Worm (Caenorhabditis elegans): ENCODE results near the gene F58E6.8.

DNA sequence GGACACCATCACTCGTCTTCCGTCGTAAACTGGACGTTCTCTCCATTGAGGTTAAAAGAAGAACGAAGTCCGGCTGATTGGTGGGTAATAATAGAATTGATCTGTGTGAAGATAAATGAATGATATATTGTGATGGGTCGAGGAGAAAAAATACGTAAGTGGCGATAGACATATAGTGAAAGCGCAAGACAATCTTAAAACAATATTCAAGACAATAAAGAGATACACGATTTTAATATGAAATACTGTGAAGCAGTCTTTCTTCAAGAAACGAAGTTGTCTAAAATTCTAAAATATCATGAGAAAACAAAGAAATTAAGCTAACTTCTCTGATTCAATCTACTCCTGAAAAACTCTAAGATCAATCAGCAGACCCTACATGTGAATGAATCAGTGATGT is 42.1 kb downstream of the F58E6.8 start, which contains the start of gene F40F9.10:
- TF ChIP-seq cebp-1 (GFP tag; IDR thresholded peaks at IDR 0.05), result no peak
- no peak for TF ChIP-seq cebp-1 (tag; optimal IDR thresholded peaks at IDR 0.05)
- no peak for TF ChIP-seq dpl-1 (GFP tag; optimal IDR thresholded peaks at IDR 0.05)
- no peak for TF ChIP-seq madf-10 (tag; optimal IDR thresholded peaks at IDR 0.05)
- TF ChIP-seq efl-1 (GFP tag; optimal IDR thresholded peaks at IDR 0.05), result no peak
- TF ChIP-seq Y67H2A.10 (GFP tag; conservative IDR thresholded peaks at IDR 0.05), result no peak
- TF ChIP-seq Y53F4B.3 (GFP tag; IDR thresholded peaks at IDR 0.05), result no peak
- TF ChIP-seq bed-2 (GFP tag; IDR thresholded peaks at IDR 0.05), result no peak
- TF ChIP-seq pha-4 (tag; optimal IDR thresholded peaks at IDR 0.05), result no peak
- TF ChIP-seq lin-54 (GFP tag; optimal IDR thresholded peaks at IDR 0.05), result no peak
- no peak for TF ChIP-seq ceh-27 (GFP tag; optimal IDR thresholded peaks at IDR 0.05)

Data from whole organism, young adult.